Worm (Caenorhabditis elegans) whole organism, L4/young adult: Measurements from ENCODE around the gene ucr-1.

Experiments used
- W03F9.2 ChIP-seq: fragments of 150-350 bp; optimal IDR thresholded peaks from 2 replicates; lab custom pipeline; 2014; ENCODE audit warnings: missing biosample characterization, missing genetic modification characterization
- dao-5 ChIP-seq: sonication (generic microtip); optimal IDR thresholded peaks from 2 replicates; lab custom pipeline; 2016; ENCODE audit warnings: missing genotype, missing genetic modification characterization, moderate library complexity, missing compliant biosample characterization
- him-1 ChIP-seq: sonication (generic microtip); optimal IDR thresholded peaks from 2 replicates; lab custom pipeline; 2016; ENCODE audit warnings: missing genotype, missing genetic modification reagents, missing genetic modification characterization, missing compliant biosample characterization

Gene ucr-1

DNA sequence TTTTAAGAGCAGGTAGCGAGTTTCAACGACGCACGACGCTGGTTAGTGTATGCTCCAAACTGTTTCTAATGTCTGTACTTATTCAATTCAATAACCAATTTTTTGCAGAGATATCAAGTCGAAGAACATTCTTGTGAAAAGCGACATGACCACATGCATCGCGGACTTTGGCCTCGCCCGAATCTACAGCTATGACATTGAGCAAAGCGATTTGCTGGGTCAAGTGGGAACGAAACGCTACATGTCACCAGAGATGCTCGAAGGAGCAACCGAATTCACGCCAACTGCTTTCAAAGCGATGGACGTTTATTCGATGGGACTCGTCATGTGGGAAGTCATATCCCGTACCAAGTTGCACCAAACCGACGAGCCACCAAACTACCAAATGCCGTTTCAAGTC, 38.4 kb downstream of the ucr-1 start:
- TF ChIP-seq dao-5 (tag; lab: Kevin White, UChicago) (no peak), him-1 (no peak), W03F9.2 (tag; lab: Kevin White, UChicago) (no peak)

ce11 chrIII:5632426-5632976, 40.6 kb downstream of the ucr-1 start:
- no peak for TF ChIP-seq dao-5 (tag; lab: Kevin White, UChicago)
- no peak for TF ChIP-seq him-1
- TF ChIP-seq W03F9.2 (tag; lab: Kevin White, UChicago): no peak

- TF ChIP-seq dao-5 (tag; lab: Kevin White, UChicago) (no peak), him-1 (no peak), W03F9.2 (tag; lab: Kevin White, UChicago) (no peak)
Measured at ce11 chrIII:5634509-5634908, 42.6 kb downstream of the ucr-1 start.

ce11 chrIII:5635179-5635578, 43.2 kb downstream of the ucr-1 start, which contains the start of gene ckk-1:
Gene ckk-1, plus strand, starts transcription at chrIII:5635479.
- TF ChIP-seq W03F9.2 (tag; lab: Kevin White, UChicago) (no peak), dao-5 (tag; lab: Kevin White, UChicago) (no peak), him-1 (no peak)

DNA sequence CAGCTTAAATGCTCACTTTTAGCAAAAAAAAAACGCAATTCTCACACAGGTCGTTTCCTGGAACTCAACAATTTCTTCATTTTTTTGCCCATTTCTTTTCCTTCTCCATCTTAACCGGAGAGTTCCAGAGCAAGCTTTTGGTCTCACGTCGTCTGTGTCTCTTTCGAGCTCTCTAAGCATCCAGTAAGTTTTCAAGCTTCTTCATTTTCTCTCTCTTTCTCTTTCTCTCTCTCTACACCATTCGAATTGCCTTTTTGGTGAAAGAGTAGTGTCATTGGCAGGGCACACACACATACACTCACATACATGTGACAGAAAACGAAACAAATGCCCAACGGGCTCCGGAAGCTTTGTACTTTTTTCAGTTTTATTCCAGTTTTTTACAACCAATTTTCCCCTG, 48.0 kb downstream of the ucr-1 start:
- TF ChIP-seq dao-5 (tag; lab: Kevin White, UChicago) (no peak), W03F9.2 (tag; lab: Kevin White, UChicago) (no peak), him-1 (no peak)

ce11 chrIII:5642692-5643091, 50.8 kb downstream of the ucr-1 start:
- TF ChIP-seq W03F9.2 (tag; lab: Kevin White, UChicago): no peak
- no peak for TF ChIP-seq him-1
- TF ChIP-seq dao-5 (tag; lab: Kevin White, UChicago): no peak
